Fruit fly (Drosophila melanogaster): Measurements from ENCODE around the gene CG14969.

CG14969 gene

DNA sequence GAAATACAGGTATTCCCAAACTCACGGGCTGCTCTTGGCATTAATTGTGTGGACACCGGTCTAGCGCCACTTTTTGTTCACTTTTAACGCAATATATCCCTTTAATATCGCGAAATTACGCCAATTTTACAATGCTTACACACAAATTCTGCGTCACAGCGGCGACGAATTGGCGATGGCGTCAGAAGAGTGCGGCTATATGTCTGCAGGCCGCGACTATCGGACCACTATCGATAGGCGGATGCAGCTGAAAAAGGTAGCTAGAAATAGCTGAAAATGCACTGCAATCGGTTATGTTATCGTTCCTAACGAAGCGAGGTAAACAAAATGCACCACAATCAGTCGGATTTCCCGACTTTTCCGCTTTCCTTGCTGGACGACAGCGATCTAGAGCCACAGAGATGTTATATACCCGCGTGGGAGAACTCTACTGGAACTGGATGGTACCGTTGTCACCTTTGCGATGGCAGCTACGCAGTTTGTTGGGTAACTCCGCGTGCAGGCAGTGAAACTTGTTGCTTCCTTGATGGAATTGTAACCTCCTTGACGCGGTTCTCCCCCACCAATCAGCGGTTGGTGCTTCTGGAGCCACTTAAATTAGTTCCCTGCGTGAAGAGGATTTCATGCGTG is 39.3 kb upstream of the CG14969 start, which contains the start of the genes Ythdc1 and CG12010 (continued):
- TF ChIP-seq D19B (GFP tag; optimal IDR thresholded peaks at IDR 0.05) (no peak), Med (GFP tag) (peak; percentile 80), HHEX (GFP tag; optimal IDR thresholded peaks at IDR 0.05) (no peak), ham (GFP tag; IDR thresholded peaks at IDR 0.05) (no peak), TFAM (GFP tag; optimal IDR thresholded peaks at IDR 0.05) (no peak), CG17328 (GFP tag; IDR thresholded peaks at IDR 0.05) (no peak), CG3726 (GFP tag; IDR thresholded peaks at IDR 0.05) (no peak), Dref (GFP tag; IDR thresholded peaks at IDR 0.05) (peak; percentile 96), CoRest (tag; optimal IDR thresholded peaks at IDR 0.05) (no peak), peb (GFP tag; IDR thresholded peaks at IDR 0.05) (no peak), CG18262 (tag; optimal IDR thresholded peaks at IDR 0.05) (no peak), bigmax (GFP tag; optimal IDR thresholded peaks at IDR 0.05) (no peak), otp (GFP tag; IDR thresholded peaks at IDR 0.05) (no peak), pnt (GFP tag; optimal IDR thresholded peaks at IDR 0.05) (no peak), hb (GFP tag; IDR thresholded peaks at IDR 0.05; ENCODE audit: partially characterized antibody) (peak; percentile 92), CG1603 (tag; optimal IDR thresholded peaks at IDR 0.05) (no peak), crol (GFP tag; IDR thresholded peaks at IDR 0.05) (no peak), CG8359 (GFP tag; optimal IDR thresholded peaks at IDR 0.05; ENCODE audit: borderline replicate concordance) (no peak), fru (optimal IDR thresholded peaks at IDR 0.05) (no peak), ara (GFP tag; IDR thresholded peaks at IDR 0.05) (no peak), Fer3 (tag; optimal IDR thresholded peaks at IDR 0.05) (no peak), chn (GFP tag; optimal IDR thresholded peaks at IDR 0.05) (no peak), Hr78 (GFP tag; optimal IDR thresholded peaks at IDR 0.05) (no peak), Dip2 (GFP tag; IDR thresholded peaks at IDR 0.05) (no peak), BEAF-32 (GFP tag; optimal IDR thresholded peaks at IDR 0.05) (peak; percentile 94), CG42726 (GFP tag; IDR thresholded peaks at IDR 0.05; ENCODE audit: partially characterized antibody) (peak; percentile 85), CG31441 (GFP tag; IDR thresholded peaks at IDR 0.05) (no peak), NfI (GFP tag; optimal IDR thresholded peaks at IDR 0.05) (no peak), CG10565 (GFP tag; optimal IDR thresholded peaks at IDR 0.05) (no peak), Dll (GFP tag; IDR thresholded peaks at IDR 0.05; ENCODE audit: partially characterized antibody) (peak; percentile 89), CG12299 (tag; optimal IDR thresholded peaks at IDR 0.05) (no peak), Ada2b (GFP tag; IDR thresholded peaks at IDR 0.05) (no peak), ind (GFP tag; optimal IDR thresholded peaks at IDR 0.05) (no peak), Nf-YA (GFP tag; IDR thresholded peaks at IDR 0.05) (no peak), prd (optimal IDR thresholded peaks at IDR 0.05) (no peak), prd (GFP tag; IDR thresholded peaks at IDR 0.05) (no peak), bowl (GFP tag; IDR thresholded peaks at IDR 0.05) (no peak), MBD-R2 (GFP tag; IDR thresholded peaks at IDR 0.05) (peak; percentile 91), CG13296 (GFP tag; optimal IDR thresholded peaks at IDR 0.05) (no peak), gfzf (GFP tag; optimal IDR thresholded peaks at IDR 0.05) (peak; percentile 21), CG8089 (GFP tag; optimal IDR thresholded peaks at IDR 0.05) (no peak), CG9797 (GFP tag; optimal IDR thresholded peaks at IDR 0.05) (peak; percentile 41), nmo (GFP tag; optimal IDR thresholded peaks at IDR 0.05) (peak; percentile 60), wdn (GFP tag; IDR thresholded peaks at IDR 0.05) (no peak), sens (GFP tag) (peak; percentile 76), C15 (GFP tag; IDR thresholded peaks at IDR 0.05) (no peak), E2f2 (GFP tag; IDR thresholded peaks at IDR 0.05) (peak; percentile 65), Asciz (GFP tag; optimal IDR thresholded peaks at IDR 0.05) (no peak), zen (tag; optimal IDR thresholded peaks at IDR 0.05) (peak; percentile 2), CG16779 (GFP tag; IDR thresholded peaks at IDR 0.05) (no peak), Hr51 (GFP tag; optimal IDR thresholded peaks at IDR 0.05) (no peak)
